Worm (Caenorhabditis elegans) whole organism, mixed stage, embryonic: Measurements from ENCODE around the gene mrpl-16.

Experiments used
- blmp-1 ChIP-seq: fragments of 150-350 bp; optimal IDR thresholded peaks from 2 replicates; lab custom pipeline; 2014; ENCODE audit warnings: missing biosample characterization, missing genetic modification characterization
- ceh-39 ChIP-seq: fragments of 150-350 bp; optimal IDR thresholded peaks from 2 replicates; lab custom pipeline; 2014; ENCODE audit warnings: missing biosample characterization, missing genetic modification characterization
- ceh-43 ChIP-seq: fragments of 200-800 bp; sonication (Bioruptor generic); optimal IDR thresholded peaks from 2 replicates; lab custom pipeline; 2018; ENCODE audit warnings: mild to moderate bottlenecking, missing genetic modification characterization, moderate library complexity, missing compliant biosample characterization
- ceh-83 ChIP-seq: fragments of 200-800 bp; sonication (Bioruptor generic); optimal IDR thresholded peaks from 2 replicates; lab custom pipeline; 2018; ENCODE audit warnings: mild to moderate bottlenecking, missing genetic modification characterization, missing compliant biosample characterization
- ces-1 ChIP-seq: fragments of 150-350 bp; optimal IDR thresholded peaks from 2 replicates; lab custom pipeline; 2014; ENCODE audit warnings: missing biosample characterization, missing genetic modification reagents, missing genetic modification characterization
- cnd-1 ChIP-seq: fragments of 200-800 bp; sonication (Bioruptor generic); optimal IDR thresholded peaks from 2 replicates; lab custom pipeline; 2018; ENCODE audit warnings: mild to moderate bottlenecking, missing genetic modification characterization, missing compliant biosample characterization
- drap-1 ChIP-seq: fragments of 200-800 bp; sonication (Bioruptor generic); optimal IDR thresholded peaks from 3 replicates; lab custom pipeline; 2018; ENCODE audit warnings: mild to moderate bottlenecking, missing genetic modification characterization, missing compliant biosample characterization
- elt-3 ChIP-seq: fragments of 150-350 bp; optimal IDR thresholded peaks from 2 replicates; lab custom pipeline; 2014; ENCODE audit warnings: missing biosample characterization, missing genetic modification characterization
- flh-1 ChIP-seq: fragments of 200-800 bp; sonication (Bioruptor generic); optimal IDR thresholded peaks from 2 replicates; lab custom pipeline; 2018; ENCODE audit warnings: mild to moderate bottlenecking, missing genetic modification characterization, moderate library complexity, missing compliant biosample characterization
- ham-2 ChIP-seq: fragments of 200-800 bp; sonication (Bioruptor generic); optimal IDR thresholded peaks from 2 replicates; lab custom pipeline; 2018; ENCODE audit warnings: mild to moderate bottlenecking, missing genetic modification characterization, missing compliant biosample characterization
- hlh-1 ChIP-seq: fragments of 150-350 bp; optimal IDR thresholded peaks from 2 replicates; lab custom pipeline; 2014; ENCODE audit warnings: missing biosample characterization, missing genetic modification reagents, missing genetic modification characterization
- lin-13 ChIP-seq: fragments of 150-350 bp; optimal IDR thresholded peaks from 2 replicates; lab custom pipeline; 2014; ENCODE audit warnings: missing biosample characterization, missing genetic modification characterization
- lin-32 ChIP-seq: fragments of 200-800 bp; sonication (Bioruptor generic); optimal IDR thresholded peaks from 2 replicates; lab custom pipeline; 2018; ENCODE audit warnings: mild to moderate bottlenecking, missing genetic modification characterization, missing compliant biosample characterization
- lsy-2 ChIP-seq: fragments of 150-350 bp; optimal IDR thresholded peaks from 2 replicates; lab custom pipeline; 2014; ENCODE audit warnings: missing biosample characterization, missing genetic modification characterization
- mab-5 ChIP-seq: fragments of 150-350 bp; optimal IDR thresholded peaks from 2 replicates; lab custom pipeline; 2014; ENCODE audit warnings: missing biosample characterization, missing genetic modification characterization
- mep-1 ChIP-seq: fragments of 150-350 bp; optimal IDR thresholded peaks from 2 replicates; lab custom pipeline; 2017; ENCODE audit warnings: missing biosample characterization, missing genetic modification reagents, missing genetic modification characterization, inconsistent platforms
- mls-2 ChIP-seq: sonication (generic microtip); optimal IDR thresholded peaks from 2 replicates; lab custom pipeline; 2016; ENCODE audit warnings: mild to moderate bottlenecking, missing genetic modification characterization, moderate library complexity, missing compliant biosample characterization
- nhr-12 ChIP-seq: fragments of 150-350 bp; optimal IDR thresholded peaks from 2 replicates; lab custom pipeline; 2014; ENCODE audit warnings: missing biosample characterization, missing genetic modification characterization
- nhr-2 ChIP-seq: fragments of 150-350 bp; optimal IDR thresholded peaks from 2 replicates; lab custom pipeline; 2014; ENCODE audit warnings: missing biosample characterization, missing genetic modification characterization
- nhr-237 ChIP-seq: fragments of 150-350 bp; optimal IDR thresholded peaks from 2 replicates; lab custom pipeline; 2014; ENCODE audit warnings: missing biosample characterization, missing genetic modification characterization
- nhr-28 ChIP-seq: fragments of 150-350 bp; optimal IDR thresholded peaks from 2 replicates; lab custom pipeline; 2014; ENCODE audit warnings: missing biosample characterization, missing genetic modification characterization
- nhr-76 ChIP-seq: sonication (generic microtip); optimal IDR thresholded peaks from 2 replicates; lab custom pipeline; 2017; ENCODE audit warnings: missing biosample characterization, missing genetic modification characterization
- pha-4 ChIP-seq: fragments of 150-350 bp; optimal IDR thresholded peaks from 2 replicates; lab custom pipeline; 2018; ENCODE audit warnings: missing biosample characterization, missing genetic modification reagents, missing genetic modification characterization
- sem-2 ChIP-seq: fragments of 200-800 bp; sonication (Bioruptor generic); optimal IDR thresholded peaks from 2 replicates; lab custom pipeline; 2018; ENCODE audit warnings: mild to moderate bottlenecking, missing genetic modification characterization, missing compliant biosample characterization
- snpc-4 ChIP-seq: fragments of 150-350 bp; optimal IDR thresholded peaks from 2 replicates; lab custom pipeline; 2014; ENCODE audit warnings: missing biosample characterization, missing genetic modification characterization
- sptf-1 ChIP-seq: sonication (generic microtip); optimal IDR thresholded peaks from 2 replicates; lab custom pipeline; 2017; ENCODE audit warnings: mild to moderate bottlenecking, missing genetic modification characterization, moderate library complexity, missing compliant biosample characterization
- unc-120 ChIP-seq: sonication (generic microtip); optimal IDR thresholded peaks from 2 replicates; lab custom pipeline; 2017; ENCODE audit warnings: missing genetic modification characterization, missing compliant biosample characterization; ENCODE audit not compliant: poor library complexity, severe bottlenecking
- unc-62 ChIP-seq: fragments of 150-350 bp; optimal IDR thresholded peaks from 2 replicates; lab custom pipeline; 2014; ENCODE audit warnings: missing biosample characterization, missing genetic modification reagents, missing genetic modification characterization
- zip-8 ChIP-seq: fragments of 150-350 bp; optimal IDR thresholded peaks from 2 replicates; lab custom pipeline; 2014; ENCODE audit warnings: missing biosample characterization, missing genetic modification characterization
- ztf-11 ChIP-seq: fragments of 150-350 bp; optimal IDR thresholded peaks from 2 replicates; lab custom pipeline; 2014; ENCODE audit warnings: missing biosample characterization, missing genetic modification characterization

Gene mrpl-16

DNA sequence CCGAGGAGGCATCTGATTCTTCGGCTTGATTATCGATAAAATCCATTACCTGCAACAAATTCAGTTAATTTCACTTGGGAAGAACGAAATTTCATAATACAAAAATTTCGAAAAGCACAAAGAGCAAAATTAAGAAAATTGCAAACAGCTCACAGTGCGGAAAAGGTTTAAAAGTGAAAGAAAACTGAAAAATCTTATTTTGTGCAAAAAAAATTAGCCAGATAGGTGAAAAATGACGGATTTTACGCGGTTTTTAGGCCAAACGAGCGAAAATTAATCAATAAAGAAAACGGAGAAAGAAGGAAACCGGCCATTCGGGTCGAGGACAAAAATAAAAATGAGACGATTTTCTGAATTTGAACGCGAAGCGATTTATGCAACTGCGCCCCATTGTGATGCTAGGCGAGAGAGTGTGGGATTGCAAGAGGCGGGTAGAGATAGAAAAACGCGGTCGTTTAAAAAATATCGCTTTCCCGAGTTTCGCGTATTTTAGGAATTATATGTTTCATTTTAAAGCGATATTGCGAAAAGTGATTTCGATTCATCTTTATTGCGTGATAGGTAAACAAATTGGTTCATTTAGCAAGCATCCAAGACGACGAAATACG is 16.5 kb downstream of the mrpl-16 start, which contains the start of gene emb-5 (continued):
- no peak for TF ChIP-seq hlh-1 (tag; lab: Kevin White, UChicago)
- peak; percentile 81 for TF ChIP-seq lin-13
- TF ChIP-seq lin-32 (GFP tag; lab: Kevin White, UChicago): no peak
- TF ChIP-seq, all 35 proteins: peak for 5

DNA sequence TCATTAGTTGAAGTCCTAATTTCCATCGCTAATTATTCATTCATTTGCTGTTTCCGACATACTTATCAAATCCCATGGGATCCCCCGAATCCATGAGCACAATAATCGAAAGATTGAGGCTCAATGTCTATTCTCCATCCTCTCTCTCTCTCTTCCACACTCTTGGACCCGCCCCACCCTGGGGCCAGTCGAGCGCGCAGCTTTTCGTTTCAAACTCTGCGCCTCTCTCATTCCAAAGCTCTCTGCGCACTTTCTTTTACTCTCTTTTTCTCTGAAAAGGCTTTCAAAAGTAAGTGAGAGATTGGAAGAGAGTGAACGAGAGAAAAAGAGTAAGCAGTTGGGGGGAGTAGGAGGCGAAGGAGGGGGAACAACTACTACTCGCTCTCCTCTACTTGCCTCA is 17.5 kb downstream of the mrpl-16 start, which contains the start of gene acy-1:
acy-1 (plus strand) TSS at position 346 of the 400 bp plus-strand sequence.
- TF ChIP-seq ham-2: peak; percentile 43
- TF ChIP-seq blmp-1 (tag; lab: Kevin White, UChicago): peak; percentile 12
- peak; percentile 62 for TF ChIP-seq mls-2
- TF ChIP-seq lsy-2: peak; percentile 22
- peak; percentile 30 for TF ChIP-seq cnd-1 (tag; lab: Kevin White, UChicago)
- peak; percentile 69 for TF ChIP-seq mep-1 (tag; lab: Kevin White, UChicago)
- peak; percentile 69 for TF ChIP-seq unc-120
- TF ChIP-seq nhr-237 (tag; lab: Kevin White, UChicago): peak; percentile 67
- TF ChIP-seq sptf-1 (tag; lab: Kevin White, UChicago): peak; percentile 55
- no peak for TF ChIP-seq zip-8
- no peak for TF ChIP-seq drap-1 (GFP tag; lab: Kevin White, UChicago)
- peak; percentile 81 for TF ChIP-seq hlh-1 (tag; lab: Kevin White, UChicago)
- TF ChIP-seq lin-13: no peak
- TF ChIP-seq mab-5 (tag; lab: Kevin White, UChicago): no peak
- no peak for TF ChIP-seq lin-32 (GFP tag; lab: Kevin White, UChicago)
- TF ChIP-seq elt-3 (tag; lab: Kevin White, UChicago): no peak
- peak; percentile 33 for TF ChIP-seq unc-62 (GFP tag; lab: Kevin White, UChicago)
- TF ChIP-seq ceh-39 (tag; lab: Kevin White, UChicago): no peak
- no peak for TF ChIP-seq nhr-12 (tag; lab: Kevin White, UChicago)
- peak; percentile 92 for TF ChIP-seq ces-1 (GFP tag; lab: Kevin White, UChicago)
- TF ChIP-seq, all 35 proteins: peak for 12

DNA sequence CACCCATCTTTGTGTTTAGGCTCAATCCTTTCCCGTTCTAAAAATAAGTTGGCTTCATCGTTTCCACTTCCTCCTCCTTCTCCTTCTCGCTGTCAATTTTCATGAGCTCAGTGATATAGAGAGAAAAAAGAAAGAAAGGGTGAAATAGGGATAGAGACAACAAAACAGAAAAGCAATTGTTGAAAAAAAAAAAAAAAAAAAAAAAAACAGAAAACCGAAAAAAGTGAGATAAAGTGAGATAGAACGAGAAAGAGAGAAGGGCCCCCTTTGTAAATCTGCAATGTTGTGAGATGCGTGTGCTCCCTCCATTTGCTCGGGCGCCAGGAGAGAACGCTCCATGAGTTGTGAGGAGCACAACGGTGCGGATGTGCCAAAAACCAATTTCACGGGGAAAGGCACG is 19.7 kb downstream of the mrpl-16 start:
- TF ChIP-seq ceh-43 (no peak), nhr-76 (tag; lab: Kevin White, UChicago) (no peak), unc-120 (no peak), hlh-1 (tag; lab: Kevin White, UChicago) (no peak), flh-1 (no peak), unc-62 (GFP tag; lab: Kevin White, UChicago) (no peak), sem-2 (GFP tag; lab: Kevin White, UChicago) (no peak), nhr-12 (tag; lab: Kevin White, UChicago) (no peak), nhr-2 (tag; lab: Kevin White, UChicago) (no peak), elt-3 (tag; lab: Kevin White, UChicago) (no peak), nhr-28 (no peak), ceh-83 (GFP tag; lab: Kevin White, UChicago) (no peak), mab-5 (tag; lab: Kevin White, UChicago) (no peak)
- TF ChIP-seq, all 35 proteins: peak for 0

DNA sequence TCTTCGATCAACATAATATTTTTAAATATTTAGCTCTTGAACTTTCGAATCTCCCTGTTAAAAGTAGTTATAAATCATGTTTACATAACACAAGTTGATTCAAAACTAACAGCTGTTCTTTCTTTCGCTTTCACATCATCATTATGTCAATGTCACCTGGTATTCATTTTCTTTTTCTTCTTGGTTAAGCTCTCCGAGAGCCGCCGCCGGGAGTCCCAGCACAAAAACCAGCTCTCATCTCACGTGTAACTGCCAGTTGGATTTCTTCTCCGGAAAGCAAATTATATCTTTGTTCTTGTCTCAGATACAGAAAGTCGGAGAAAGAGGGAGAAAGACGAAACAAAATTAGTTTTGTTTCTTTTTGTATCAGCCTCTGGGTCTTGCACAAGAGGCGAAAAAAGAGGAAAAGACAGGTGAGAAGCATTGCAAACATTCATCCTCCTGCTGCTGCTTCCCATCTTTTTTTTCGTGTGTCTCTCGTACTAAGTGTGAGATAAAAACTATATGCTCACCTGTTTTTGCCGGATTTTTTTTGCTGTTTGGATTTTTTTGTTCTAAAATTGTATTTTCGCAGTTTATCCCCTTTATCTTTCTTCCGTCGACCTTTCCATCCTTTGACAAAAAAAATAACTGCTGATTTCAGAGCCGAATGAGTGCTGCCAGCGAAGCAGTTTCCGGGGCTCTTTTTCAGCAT is 27.2 kb downstream of the mrpl-16 start, which contains the start of gene F17C8.3:
F17C8.3 (plus strand) TSS at position 644 of the 694 bp plus-strand sequence.
- TF ChIP-seq hlh-1 (tag; lab: Kevin White, UChicago): peak; percentile 69
- TF ChIP-seq lin-13: no peak
- TF ChIP-seq unc-120: peak; percentile 26

ce11 chrIII:4734056-4734455 is 29.9 kb downstream of the mrpl-16 start, which contains the start of gene F17C8.9:
F17C8.9 (plus strand) TSS chrIII:4734356.
- TF ChIP-seq ceh-39 (tag; lab: Kevin White, UChicago): no peak
- TF ChIP-seq nhr-28: no peak
- TF ChIP-seq lin-32 (GFP tag; lab: Kevin White, UChicago): no peak
- no peak for TF ChIP-seq drap-1 (GFP tag; lab: Kevin White, UChicago)

DNA sequence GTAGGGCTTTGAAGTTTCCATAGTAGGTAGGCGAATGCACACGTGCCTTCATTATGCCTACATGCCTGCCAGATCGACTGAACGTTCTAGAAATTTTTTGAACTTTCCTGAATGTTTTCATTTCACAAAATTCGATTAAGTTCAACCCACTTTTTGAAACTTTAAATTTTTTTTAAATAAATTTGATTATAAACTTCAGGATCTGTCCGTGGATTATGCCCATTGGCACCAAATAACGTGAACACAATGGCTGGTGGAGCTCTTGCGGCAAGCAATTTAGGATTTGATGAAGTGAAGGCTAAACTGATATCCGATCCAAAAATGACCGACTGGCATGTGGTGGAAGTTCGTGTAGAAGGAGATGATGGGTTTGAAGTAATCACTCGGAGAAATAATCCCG is 31.2 kb downstream of the mrpl-16 start, which contains the start of gene F17C8.7:
F17C8.7 (plus strand) TSS at position 301 of the 400 bp plus-strand sequence.
- TF ChIP-seq ztf-11 (tag; lab: Kevin White, UChicago) (no peak), nhr-237 (tag; lab: Kevin White, UChicago) (no peak), mls-2 (no peak), unc-120 (no peak), pha-4 (tag; lab: Kevin White, UChicago) (no peak), snpc-4 (tag; lab: Kevin White, UChicago) (no peak)
